Worm (Caenorhabditis elegans) whole organism, L4 larva: ENCODE measurements around the gene riok-3.

Source experiments
- D1046.2 ChIP-seq: fragments of 200-800 bp; sonication (Bioruptor generic); IDR thresholded peaks from 2 replicates; pipeline ENCODE4 v1.3.6; 2022; ENCODE audit warnings: missing genetic modification characterization, missing compliant biosample characterization
- F10B5.3 ChIP-seq: sonication (generic microtip); optimal IDR thresholded peaks from 2 replicates; lab custom pipeline; 2016; ENCODE audit warnings: mild to moderate bottlenecking, missing genetic modification characterization, missing compliant biosample characterization
- F37D6.2 ChIP-seq: sonication (generic microtip); optimal IDR thresholded peaks from 2 replicates; lab custom pipeline; 2016; ENCODE audit warnings: mild to moderate bottlenecking, missing genetic modification characterization, missing compliant biosample characterization
- F44E2.7 ChIP-seq: fragments of 200-800 bp; sonication (Bioruptor generic); IDR thresholded peaks from 2 replicates; pipeline ENCODE4 v2.1.2; 2022; ENCODE audit warnings: missing genetic modification characterization, missing compliant biosample characterization
- T20F7.1 ChIP-seq: fragments of 200-800 bp; sonication (Bioruptor generic); optimal IDR thresholded peaks from 2 replicates; lab custom pipeline; 2018; ENCODE audit warnings: mild to moderate bottlenecking, missing genetic modification characterization, missing compliant biosample characterization
- T26A8.4 ChIP-seq: fragments of 200-800 bp; sonication (Bioruptor generic); IDR thresholded peaks from 2 replicates; pipeline ENCODE4 v1.3.6; 2022; ENCODE audit warnings: missing genetic modification characterization, missing compliant biosample characterization
- Y75B8A.6 ChIP-seq: fragments of 200-800 bp; sonication (Bioruptor generic); IDR thresholded peaks from 2 replicates; pipeline ENCODE4 v1.3.6; 2022; ENCODE audit warnings: missing genetic modification reagents, missing genetic modification characterization, missing compliant biosample characterization
- aha-1 ChIP-seq: fragments of 150-350 bp; peaks from one replicate; lab custom pipeline; 2014; ENCODE audit warnings: missing biosample characterization, missing genetic modification characterization
- ceh-28 ChIP-seq: fragments of 150-350 bp; optimal IDR thresholded peaks from 2 replicates; lab custom pipeline; 2014; ENCODE audit warnings: missing biosample characterization, missing genetic modification reagents, missing genetic modification characterization
- ces-1 ChIP-seq: fragments of 150-350 bp; sonication (generic microtip); optimal IDR thresholded peaks from 4 replicates; lab custom pipeline; 2014; ENCODE audit warnings: missing biosample characterization, missing genetic modification reagents, missing genetic modification characterization
- ctbp-1 ChIP-seq: fragments of 200-800 bp; sonication (Bioruptor generic); IDR thresholded peaks from 2 replicates; pipeline ENCODE4 v1.3.6; 2022; ENCODE audit warnings: missing genetic modification reagents, missing genetic modification characterization, missing compliant biosample characterization
- daf-12 ChIP-seq: fragments of 150-350 bp; optimal IDR thresholded peaks from 2 replicates; lab custom pipeline; 2014; ENCODE audit warnings: missing biosample characterization, missing genetic modification reagents, missing genetic modification characterization
- daf-16 ChIP-seq, 3 experiments: sonication (generic microtip); optimal IDR thresholded peaks; 2 replicates each; lab custom pipeline; 2016 to 2017; ENCODE audit warnings: missing genetic modification characterization in 3 of 3, missing genetic modification reagents in 3 of 3, mild to moderate bottlenecking in 2 of 3, missing compliant biosample characterization in 2 of 3, missing biosample characterization in 1 of 3, moderate library complexity in 1 of 3
- daf-8 ChIP-seq: fragments of 200-800 bp; sonication (Bioruptor generic); IDR thresholded peaks from 2 replicates; pipeline ENCODE4 v1.3.6; 2022; ENCODE audit warnings: missing genetic modification characterization, missing compliant biosample characterization
- dmd-8 ChIP-seq: fragments of 200-800 bp; sonication (Bioruptor generic); IDR thresholded peaks from 2 replicates; pipeline ENCODE4 v1.3.6; 2022; ENCODE audit warnings: missing genetic modification characterization, missing compliant biosample characterization
- dpl-1 ChIP-seq: fragments of 150-350 bp; optimal IDR thresholded peaks from 2 replicates; lab custom pipeline; 2014; ENCODE audit warnings: missing biosample characterization, missing genetic modification reagents, missing genetic modification characterization
- dve-1 ChIP-seq: sonication (generic microtip); optimal IDR thresholded peaks from 2 replicates; lab custom pipeline; 2017; ENCODE audit warnings: antibody characterized with exemption, mild to moderate bottlenecking, missing genetic modification characterization, missing compliant biosample characterization; ENCODE audit not compliant: insufficient read depth
- egl-27 ChIP-seq: sonication (generic microtip); optimal IDR thresholded peaks from 3 replicates; lab custom pipeline; 2017; ENCODE audit warnings: missing biosample characterization, missing genetic modification reagents, missing genetic modification characterization
- hlh-11 ChIP-seq: fragments of 200-800 bp; sonication (Bioruptor generic); optimal IDR thresholded peaks from 2 replicates; lab custom pipeline; 2018; ENCODE audit warnings: mild to moderate bottlenecking, missing genetic modification characterization, missing compliant biosample characterization
- hlh-30 ChIP-seq: sonication (generic microtip); optimal IDR thresholded peaks from 2 replicates; lab custom pipeline; 2017; ENCODE audit warnings: antibody characterized with exemption, mild to moderate bottlenecking, missing genetic modification characterization, missing compliant biosample characterization; ENCODE audit not compliant: insufficient read depth
- lim-7 ChIP-seq: fragments of 200-800 bp; sonication (Bioruptor generic); IDR thresholded peaks from 2 replicates; pipeline ENCODE4 v1.3.6; 2022; ENCODE audit warnings: missing genetic modification characterization, missing compliant biosample characterization
- lin-1 ChIP-seq: fragments of 200-800 bp; sonication (Bioruptor generic); IDR thresholded peaks from 2 replicates; pipeline ENCODE4 v1.3.6; 2022; ENCODE audit warnings: missing genetic modification reagents, missing genetic modification characterization, missing compliant biosample characterization
- lin-13 ChIP-seq: fragments of 150-350 bp; optimal IDR thresholded peaks from 2 replicates; lab custom pipeline; 2014; ENCODE audit warnings: missing biosample characterization, missing genetic modification reagents, missing genetic modification characterization
- lin-15B ChIP-seq: fragments of 150-350 bp; sonication (generic microtip); optimal IDR thresholded peaks from 3 replicates; lab custom pipeline; 2014; ENCODE audit warnings: missing biosample characterization, missing genetic modification characterization
- lin-38 ChIP-seq: fragments of 200-800 bp; sonication (Bioruptor generic); IDR thresholded peaks from 2 replicates; pipeline ENCODE4 v1.3.6; 2022; ENCODE audit warnings: missing genetic modification reagents, missing genetic modification characterization, missing compliant biosample characterization
- lin-39 ChIP-seq: fragments of 150-350 bp; optimal IDR thresholded peaks from 2 replicates; lab custom pipeline; 2014; ENCODE audit warnings: missing biosample characterization, missing genetic modification reagents, missing genetic modification characterization
- lsy-2 ChIP-seq, 2 experiments: fragments of 150-350 bp in 1 of 2; sonication (generic microtip) in 1 of 2; optimal IDR thresholded peaks; 2 replicates each; lab custom pipeline; 2014 to 2017; ENCODE audit warnings: missing biosample characterization in 2 of 2, missing genetic modification characterization in 2 of 2
- madf-5 ChIP-seq, 2 experiments: fragments of 200-800 bp; sonication (Bioruptor generic); IDR thresholded peaks; 2 replicates each; pipeline ENCODE4 v1.3.6; 2022; ENCODE audit warnings: missing compliant biosample characterization in 2 of 2, missing genetic modification characterization in 2 of 2
- mep-1 ChIP-seq: fragments of 150-350 bp; sonication (generic microtip); optimal IDR thresholded peaks from 3 replicates; lab custom pipeline; 2014; ENCODE audit warnings: missing biosample characterization, missing genetic modification characterization
- mes-2 ChIP-seq: sonication (generic microtip); optimal IDR thresholded peaks from 2 replicates; lab custom pipeline; 2016; ENCODE audit warnings: missing genotype, mild to moderate bottlenecking, missing genetic modification characterization, missing compliant biosample characterization; ENCODE audit not compliant: poor library complexity, severe bottlenecking
- nhr-11 ChIP-seq: fragments of 150-350 bp; optimal IDR thresholded peaks from 2 replicates; lab custom pipeline; 2014; ENCODE audit warnings: missing biosample characterization, missing genetic modification characterization
- nhr-111 ChIP-seq: fragments of 200-800 bp; sonication (Bioruptor generic); optimal IDR thresholded peaks from 2 replicates; lab custom pipeline; 2018; ENCODE audit warnings: mild to moderate bottlenecking, missing genetic modification characterization, missing compliant biosample characterization
- nhr-28 ChIP-seq: fragments of 150-350 bp; optimal IDR thresholded peaks from 2 replicates; lab custom pipeline; 2014; ENCODE audit warnings: missing biosample characterization, missing genetic modification characterization
- nhr-48 ChIP-seq: sonication (generic microtip); optimal IDR thresholded peaks from 2 replicates; lab custom pipeline; 2016; ENCODE audit warnings: mild to moderate bottlenecking, missing genetic modification characterization, missing compliant biosample characterization
- nhr-6 ChIP-seq: fragments of 150-350 bp; optimal IDR thresholded peaks from 2 replicates; lab custom pipeline; 2014; ENCODE audit warnings: missing biosample characterization, missing genetic modification characterization
- nhr-76 ChIP-seq: fragments of 150-350 bp; optimal IDR thresholded peaks from 2 replicates; lab custom pipeline; 2014; ENCODE audit warnings: missing biosample characterization, missing genetic modification characterization
- pha-4 ChIP-seq, 2 experiments: fragments of 150-350 bp in 1 of 2; fragments of 200-800 bp in 1 of 2; sonication (Bioruptor generic) in 1 of 2; IDR thresholded peaks in 1 of 2; optimal IDR thresholded peaks in 1 of 2; 2 replicates each; pipeline versions ENCODE4 v1.3.6 to Lab custom; 2014 to 2022; ENCODE audit warnings: missing genetic modification characterization in 2 of 2, missing genetic modification reagents in 2 of 2, missing biosample characterization in 1 of 2, missing compliant biosample characterization in 1 of 2
- rbr-2 ChIP-seq: sonication (generic microtip); optimal IDR thresholded peaks from 2 replicates; lab custom pipeline; 2016; ENCODE audit warnings: missing genotype, missing genetic modification characterization, missing compliant biosample characterization
- saeg-2 ChIP-seq: fragments of 200-800 bp; sonication (Bioruptor generic); IDR thresholded peaks from 2 replicates; pipeline ENCODE4 v1.3.6; 2022; ENCODE audit warnings: missing genetic modification reagents, missing genetic modification characterization, missing compliant biosample characterization
- sdz-12 ChIP-seq: fragments of 200-800 bp; sonication (Bioruptor generic); optimal IDR thresholded peaks from 2 replicates; lab custom pipeline; 2018; ENCODE audit warnings: mild to moderate bottlenecking, missing genetic modification characterization, missing compliant biosample characterization
- snpc-4 ChIP-seq: fragments of 150-350 bp; optimal IDR thresholded peaks from 2 replicates; lab custom pipeline; 2014; ENCODE audit warnings: missing biosample characterization, missing genetic modification characterization
- tra-1 ChIP-seq: fragments of 200-800 bp; sonication (Bioruptor generic); IDR thresholded peaks from 2 replicates; pipeline ENCODE4 v1.3.6; 2022; ENCODE audit warnings: missing genetic modification reagents, missing genetic modification characterization, missing compliant biosample characterization
- unc-62 ChIP-seq, 3 experiments: fragments of 150-350 bp in 1 of 3; sonication (generic microtip); optimal IDR thresholded peaks in 2 of 3; peaks in 1 of 3; 1 replicate in 1 of 3; 2 replicates in 2 of 3; lab custom pipeline; 2014 to 2017; ENCODE audit warnings: missing biosample characterization in 3 of 3, missing genetic modification characterization in 3 of 3, missing genetic modification reagents in 3 of 3, missing genotype in 1 of 3
- zfp-2 ChIP-seq: sonication (generic microtip); optimal IDR thresholded peaks from 2 replicates; lab custom pipeline; 2016; ENCODE audit warnings: mild to moderate bottlenecking, missing genetic modification characterization, missing compliant biosample characterization
- ztf-11 ChIP-seq: fragments of 150-350 bp; optimal IDR thresholded peaks from 2 replicates; lab custom pipeline; 2014; ENCODE audit warnings: missing biosample characterization, missing genetic modification characterization
- ztf-7 ChIP-seq: fragments of 150-350 bp; optimal IDR thresholded peaks from 2 replicates; lab custom pipeline; 2014; ENCODE audit warnings: missing biosample characterization, missing genetic modification characterization

Gene riok-3

DNA sequence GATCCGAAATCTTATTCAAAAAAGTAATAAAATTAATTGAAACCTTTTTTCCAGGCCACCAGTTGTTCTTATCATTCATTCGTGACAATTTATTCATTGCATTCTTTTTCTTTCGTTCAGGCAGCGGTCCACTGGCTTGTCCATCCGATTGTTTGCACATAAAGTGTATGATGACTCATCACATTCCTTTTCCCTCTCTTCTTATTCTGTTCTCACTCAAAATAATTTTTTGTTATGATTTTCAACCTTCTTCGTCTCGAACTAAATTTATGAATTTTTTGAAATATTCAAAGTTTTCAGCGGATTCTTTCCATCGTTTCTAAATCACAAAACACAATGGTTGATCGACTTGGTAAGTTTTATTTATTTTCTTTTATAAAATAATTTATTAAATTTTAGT is 25.7 kb upstream of the riok-3 start, which contains the start of gene ZK632.12 (continued):
- TF ChIP-seq lin-13 (GFP tag; lab: Kevin White, UChicago) (no peak), lsy-2 (tag; optimal IDR thresholded peaks at IDR 0.05; lab: Kevin White, UChicago) (peak in 1 of 2 experiments; percentile 15), aha-1 (tag; lab: Kevin White, UChicago) (peak; percentile 33), sdz-12 (GFP tag; lab: Kevin White, UChicago) (no peak), F44E2.7 (GFP tag; lab: Robert Waterston, UW) (no peak), ztf-7 (tag; lab: Kevin White, UChicago) (no peak), egl-27 (tag; lab: Kevin White, UChicago) (no peak), Y75B8A.6 (GFP tag; lab: Robert Waterston, UW) (no peak), nhr-28 (tag; lab: Kevin White, UChicago) (no peak), zfp-2 (no peak), madf-5 (GFP tag; IDR thresholded peaks at IDR 0.05; lab: Robert Waterston, UW) (no peak), lin-15B (tag; lab: Kevin White, UChicago) (no peak), F10B5.3 (tag; lab: Kevin White, UChicago) (no peak), nhr-111 (GFP tag; lab: Kevin White, UChicago) (no peak), tra-1 (GFP tag; lab: Robert Waterston, UW) (no peak), nhr-6 (tag; lab: Kevin White, UChicago) (peak; percentile 48), snpc-4 (no peak), dmd-8 (GFP tag; lab: Robert Waterston, UW) (no peak), daf-12 (tag; lab: Kevin White, UChicago) (no peak), rbr-2 (tag; lab: Kevin White, UChicago) (no peak), lin-39 (tag; lab: Kevin White, UChicago) (no peak), dve-1 (peak; percentile 19), pha-4 (GFP tag; IDR thresholded peaks at IDR 0.05; lab: Robert Waterston, UW) (no peak), pha-4 (tag; optimal IDR thresholded peaks at IDR 0.05; lab: Kevin White, UChicago) (peak; percentile 20), D1046.2 (GFP tag; lab: Robert Waterston, UW) (no peak), ceh-28 (tag; lab: Kevin White, UChicago) (no peak)

DNA sequence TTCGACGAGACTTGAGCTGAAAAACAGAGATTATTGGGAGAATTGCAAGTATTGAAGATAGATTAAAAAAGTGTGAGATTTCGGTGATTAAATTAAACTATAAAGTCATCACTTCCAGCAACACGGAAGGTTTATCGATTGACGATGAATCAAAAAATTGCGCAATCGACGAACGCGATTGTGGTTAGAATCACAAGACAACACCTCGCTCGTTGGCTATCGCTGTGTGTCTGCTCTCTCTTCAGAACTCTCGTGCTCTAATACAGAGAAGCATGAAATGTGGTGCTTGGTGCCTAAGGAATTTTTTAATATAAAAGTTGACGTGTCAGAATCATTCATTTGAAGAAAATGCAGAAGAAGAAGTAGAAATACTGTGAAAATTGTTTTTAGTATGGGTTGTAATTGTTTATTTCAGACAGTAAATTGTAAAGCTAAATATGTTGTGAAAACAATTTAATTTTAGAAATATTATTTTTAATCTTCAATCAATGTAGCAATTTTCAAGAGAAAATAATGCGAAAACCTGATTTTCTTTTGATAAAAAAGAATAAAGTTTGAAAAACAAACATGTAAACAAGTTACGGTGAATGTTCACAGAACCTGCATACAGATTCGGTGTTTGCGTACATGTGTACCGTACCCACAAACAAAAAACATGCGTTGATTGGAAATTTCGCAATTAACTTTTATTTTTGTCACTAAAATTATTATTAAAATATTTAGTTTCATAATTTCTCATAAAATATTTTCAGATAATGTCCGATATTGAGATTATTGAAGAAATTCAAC is 22.5 kb upstream of the riok-3 start, which contains the start of the genes ZK632.10 and ZK632.11:
Gene ZK632.10, minus strand, starts transcription at position 560 of the 789 bp plus-strand sequence.
Gene ZK632.11, plus strand, starts transcription at position 753 of the 789 bp plus-strand sequence.
- peak; percentile 32 for TF ChIP-seq T20F7.1 (GFP tag; lab: Kevin White, UChicago)
- TF ChIP-seq nhr-76 (tag; lab: Kevin White, UChicago), result no peak
- TF ChIP-seq saeg-2 (GFP tag; lab: Robert Waterston, UW), result no peak
- 0 out of 2 replicates have a peak, but pooled peaks have one; percentile 28 for TF ChIP-seq ctbp-1 (GFP tag; lab: Robert Waterston, UW)
- TF ChIP-seq T26A8.4 (GFP tag; lab: Robert Waterston, UW), result no peak
- TF ChIP-seq dpl-1 (GFP tag; lab: Kevin White, UChicago), result peak; percentile 40
- TF ChIP-seq unc-62 (GFP tag; optimal IDR thresholded peaks at IDR 0.05 in 1 of 2; lab: Kevin White, UChicago), result peak in 1 of 2 experiments; percentile 74
- TF ChIP-seq unc-62 (tag; optimal IDR thresholded peaks at IDR 0.05; lab: Kevin White, UChicago), result no peak
- peak; percentile 6 for TF ChIP-seq rbr-2 (tag; lab: Kevin White, UChicago)
- TF ChIP-seq mes-2 (tag; lab: Kevin White, UChicago), result peak; percentile 80
- TF ChIP-seq mep-1 (tag; lab: Kevin White, UChicago), result peak; percentile 53
- no peak for TF ChIP-seq nhr-48 (tag; lab: Kevin White, UChicago)
- TF ChIP-seq daf-16 (GFP tag; optimal IDR thresholded peaks at IDR 0.05; lab: Kevin White, UChicago), result peak in 1 of 2 experiments; percentile 27
- TF ChIP-seq daf-16 (tag; optimal IDR thresholded peaks at IDR 0.05; lab: Kevin White, UChicago), result peak; percentile 93
- TF ChIP-seq nhr-11 (tag; lab: Kevin White, UChicago), result no peak
- TF ChIP-seq dve-1, result peak; percentile 44
- peak; percentile 16; the same call in 1 of the 2 replicates for TF ChIP-seq lim-7 (GFP tag; lab: Robert Waterston, UW)
- peak; percentile 89 for TF ChIP-seq hlh-30
- no peak for TF ChIP-seq ztf-11 (tag; lab: Kevin White, UChicago)
- TF ChIP-seq lsy-2 (tag; optimal IDR thresholded peaks at IDR 0.05; lab: Kevin White, UChicago), result peak; percentile 61 to 98
- TF ChIP-seq hlh-11 (tag; lab: Kevin White, UChicago), result peak; percentile 26
- TF ChIP-seq F37D6.2 (tag; lab: Kevin White, UChicago), result no peak
- peak; percentile 34 for TF ChIP-seq lin-38 (GFP tag; lab: Robert Waterston, UW)
- TF ChIP-seq ces-1 (GFP tag; lab: Kevin White, UChicago), result no peak
- peak; percentile 28 for TF ChIP-seq ztf-7 (tag; lab: Kevin White, UChicago)
- TF ChIP-seq daf-8 (GFP tag; lab: Robert Waterston, UW), result no peak
- 0 out of 2 replicates have a peak, but pooled peaks have one; percentile 7 for TF ChIP-seq lin-1 (GFP tag; lab: Robert Waterston, UW)
- no peak for TF ChIP-seq pha-4 (GFP tag; IDR thresholded peaks at IDR 0.05; lab: Robert Waterston, UW)
- TF ChIP-seq pha-4 (tag; optimal IDR thresholded peaks at IDR 0.05; lab: Kevin White, UChicago), result peak; percentile 87
